Worm (Caenorhabditis elegans) whole organism, L2 larva: ENCODE results near the gene F35H10.6.

Source experiments
- ZK546.5 ChIP-seq: sonication (generic microtip); optimal IDR thresholded peaks from 2 replicates; lab custom pipeline; 2017; ENCODE audit warnings: missing biosample characterization, missing genetic modification characterization
- crh-2 ChIP-seq: sonication (generic microtip); optimal IDR thresholded peaks from 2 replicates; lab custom pipeline; 2017; ENCODE audit warnings: missing biosample characterization, missing genetic modification characterization
- nhr-11 ChIP-seq: fragments of 150-350 bp; optimal IDR thresholded peaks from 2 replicates; lab custom pipeline; 2014; ENCODE audit warnings: missing biosample characterization, missing genetic modification characterization
- sma-9 ChIP-seq, 2 experiments: fragments of 150-350 bp in 1 of 2; sonication (generic microtip) in 1 of 2; optimal IDR thresholded peaks; 2 replicates each; lab custom pipeline; 2014 to 2016; ENCODE audit warnings: missing genetic modification characterization in 2 of 2, mild to moderate bottlenecking in 1 of 2, missing biosample characterization in 1 of 2, missing compliant biosample characterization in 1 of 2, missing genetic modification reagents in 1 of 2, moderate library complexity in 1 of 2
- unc-62 ChIP-seq: fragments of 150-350 bp; optimal IDR thresholded peaks from 2 replicates; lab custom pipeline; 2014; ENCODE audit warnings: missing biosample characterization, missing genetic modification reagents, missing genetic modification characterization

DNA sequence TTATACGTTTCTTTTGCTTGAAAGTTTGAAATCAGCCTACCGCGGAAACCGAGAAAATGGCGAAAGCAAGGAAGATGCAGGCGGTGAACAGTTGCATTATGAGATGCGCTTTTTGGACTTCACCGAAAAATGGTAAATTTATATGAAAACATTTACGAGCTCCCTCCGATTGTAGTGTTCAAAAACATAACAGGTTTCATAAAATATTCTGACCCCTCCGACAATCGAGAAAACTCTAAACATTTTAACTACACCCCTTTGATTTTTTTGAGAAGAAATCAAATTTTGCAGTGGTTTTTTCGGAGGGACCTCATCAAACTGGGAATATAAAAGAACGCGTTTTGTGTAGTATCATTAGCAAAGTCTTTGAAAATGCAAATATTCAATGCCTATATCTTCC, 47.3 kb downstream of the F35H10.6 start, which contains the start of the genes F17E9.18 and F17E9.15:
- TF ChIP-seq unc-62 (no peak), nhr-11 (tag; lab: Kevin White, UChicago) (no peak), sma-9 (GFP tag; optimal IDR thresholded peaks at IDR 0.05; lab: Kevin White, UChicago) (no peak), sma-9 (tag; optimal IDR thresholded peaks at IDR 0.05; lab: Kevin White, UChicago) (no peak), crh-2 (no peak), ZK546.5 (no peak)
